Worm (Caenorhabditis elegans) whole organism, L4/young adult: Measurements from ENCODE around the gene Y39A1A.2.
A peak's percentile ranks its signal among the peaks of the same experiment; 100 is the strongest.

Experiments
- W03F9.2 ChIP-seq: fragments of 150-350 bp; optimal IDR thresholded peaks from 2 replicates; lab custom pipeline; 2014; ENCODE audit warnings: missing biosample characterization, missing genetic modification characterization
- dao-5 ChIP-seq: sonication (generic microtip); optimal IDR thresholded peaks from 2 replicates; lab custom pipeline; 2016; ENCODE audit warnings: missing genotype, missing genetic modification characterization, moderate library complexity, missing compliant biosample characterization
- him-1 ChIP-seq: sonication (generic microtip); optimal IDR thresholded peaks from 2 replicates; lab custom pipeline; 2016; ENCODE audit warnings: missing genotype, missing genetic modification reagents, missing genetic modification characterization, missing compliant biosample characterization

Y39A1A.2 gene

DNA sequence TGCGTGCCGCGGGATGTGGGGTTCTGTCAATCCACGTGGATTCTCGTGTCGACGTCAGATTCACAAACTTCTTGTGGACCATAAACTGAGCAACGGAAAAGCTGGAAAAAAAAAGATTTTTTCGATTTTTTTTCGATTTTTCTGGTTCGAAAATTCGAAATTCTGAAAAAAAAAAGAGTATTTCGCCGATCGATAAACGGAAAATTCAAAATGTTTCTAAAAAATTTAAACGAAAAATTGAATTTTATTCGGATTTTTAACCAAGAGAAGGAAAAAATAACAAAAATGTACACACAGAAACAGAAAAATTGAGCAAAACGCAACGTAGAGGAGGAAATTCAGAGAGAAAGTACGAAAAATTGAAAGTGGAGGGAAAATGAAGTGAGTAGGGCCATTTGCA lies 7.0 kb downstream of the Y39A1A.2 start, which contains the start of gene Y39A1A.3:
Gene Y39A1A.3 (minus strand): TSS at position 101 of the 400 bp plus-strand sequence.
- no peak for TF ChIP-seq him-1 (tag; lab: Kevin White, UChicago)
- TF ChIP-seq W03F9.2 (tag; lab: Kevin White, UChicago), result no peak
- no peak for TF ChIP-seq dao-5

DNA sequence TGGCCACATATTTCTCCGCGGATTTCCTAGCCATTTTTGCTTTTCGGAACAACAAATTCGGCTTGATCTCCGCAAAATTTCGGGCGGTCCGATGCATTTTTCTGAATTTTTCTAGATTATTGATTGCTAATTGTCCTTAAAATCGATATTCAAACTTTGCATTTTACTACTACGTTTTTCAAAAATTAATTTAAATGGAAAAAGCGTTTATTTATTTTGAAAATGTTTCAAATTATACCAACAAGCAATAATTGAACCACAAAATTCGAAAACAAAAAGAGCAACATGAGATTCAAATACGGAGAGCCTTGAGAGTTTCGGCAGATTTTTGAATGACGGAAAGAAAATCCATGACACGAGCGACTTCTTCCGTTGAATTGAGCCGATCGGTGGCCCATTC lies 8.3 kb downstream of the Y39A1A.2 start, which contains the start of gene Y45F3A.9:
Gene Y45F3A.9 (minus strand): TSS at position 101 of the 400 bp plus-strand sequence.
- TF ChIP-seq him-1 (tag; lab: Kevin White, UChicago), result no peak
- no peak for TF ChIP-seq dao-5
- TF ChIP-seq W03F9.2 (tag; lab: Kevin White, UChicago), result no peak

DNA sequence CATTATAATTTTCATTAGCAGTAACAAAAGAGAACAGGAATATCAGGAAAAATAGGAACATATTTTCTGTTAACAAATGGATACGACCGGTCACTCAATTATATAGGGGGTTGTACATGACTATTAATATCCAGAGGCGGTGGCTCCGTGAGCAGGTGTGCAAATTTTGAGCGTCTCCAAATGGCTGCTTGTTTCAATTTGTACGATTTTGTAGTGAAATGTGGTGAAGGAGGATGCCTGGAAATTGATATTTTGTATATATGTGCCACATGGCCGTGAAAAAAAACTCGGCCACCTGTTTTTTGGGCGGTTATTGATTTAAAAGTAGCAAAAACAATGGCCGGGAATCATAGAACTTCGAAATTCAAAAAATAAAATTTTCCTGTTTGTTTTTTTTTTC lies 10.6 kb downstream of the Y39A1A.2 start, which contains the start of gene Y45F3A.8:
Gene Y45F3A.8 (minus strand): TSS at position 101 of the 400 bp plus-strand sequence.
- TF ChIP-seq dao-5 (no peak), W03F9.2 (tag; lab: Kevin White, UChicago) (no peak), him-1 (tag; lab: Kevin White, UChicago) (no peak)

DNA sequence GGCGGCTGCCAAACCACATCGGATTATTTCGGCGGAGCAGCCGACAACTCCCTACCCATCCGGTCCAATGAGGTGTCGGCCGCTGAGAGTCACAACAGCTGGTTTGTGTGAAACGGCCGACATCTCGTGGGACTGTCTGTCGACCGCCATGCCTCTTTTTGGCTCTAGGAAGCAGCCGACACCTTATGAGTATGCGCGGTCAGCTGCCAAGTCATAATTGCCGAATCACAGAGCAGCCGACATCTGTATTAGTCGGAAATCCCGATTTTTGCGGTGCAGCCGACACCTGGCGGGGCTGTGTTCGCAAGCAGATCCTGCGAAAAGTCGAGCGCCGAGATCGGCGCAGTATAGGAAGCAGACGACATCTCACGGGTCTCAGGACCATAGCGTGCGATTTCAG lies 11.3 kb downstream of the Y39A1A.2 start:
- TF ChIP-seq W03F9.2 (tag; lab: Kevin White, UChicago) (no peak), dao-5 (no peak), him-1 (tag; lab: Kevin White, UChicago) (no peak)

DNA sequence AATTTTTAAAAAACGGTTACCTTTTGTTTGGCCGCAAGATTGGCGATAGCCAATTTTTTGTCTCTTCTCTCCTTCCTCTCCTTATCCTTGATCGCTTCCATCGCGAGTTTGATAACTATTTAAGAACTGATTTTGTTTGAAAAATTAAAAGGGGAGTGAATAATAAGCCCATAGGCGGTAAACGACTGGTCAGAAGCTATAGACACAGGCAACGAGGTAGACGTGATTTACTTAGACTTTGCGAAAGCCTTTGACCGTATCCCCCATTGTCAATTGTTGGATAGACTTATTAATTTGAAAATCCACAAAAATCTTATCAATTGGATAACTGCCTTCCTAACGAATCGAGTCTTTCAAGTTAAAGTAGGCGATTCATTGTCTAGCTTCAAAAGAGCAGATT lies 17.1 kb downstream of the Y39A1A.2 start, which contains the start of gene Y45F3A.5:
Gene Y45F3A.5 (minus strand): TSS at position 101 of the 400 bp plus-strand sequence.
- no peak for TF ChIP-seq him-1 (tag; lab: Kevin White, UChicago)
- TF ChIP-seq dao-5, result no peak
- no peak for TF ChIP-seq W03F9.2 (tag; lab: Kevin White, UChicago)

DNA sequence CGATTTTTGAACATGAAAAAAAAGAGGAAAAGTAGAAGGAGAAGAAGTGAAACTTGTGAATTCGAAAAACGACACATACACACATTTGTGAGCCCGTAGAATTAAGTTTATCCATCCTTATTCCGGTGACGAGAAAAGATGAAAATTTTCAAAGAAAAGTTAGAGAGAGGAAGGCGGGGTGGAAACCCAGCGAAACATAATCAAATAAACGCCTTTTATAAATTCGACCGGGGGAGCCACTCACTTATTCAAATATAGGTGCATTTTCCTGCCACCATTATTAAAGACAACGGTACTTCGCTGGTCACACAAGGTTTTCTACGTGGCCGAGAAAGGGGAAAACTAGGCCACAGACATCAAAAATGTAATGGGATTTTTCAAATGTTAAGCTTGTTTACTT lies 19.9 kb downstream of the Y39A1A.2 start:
- no peak for TF ChIP-seq him-1 (tag; lab: Kevin White, UChicago)
- TF ChIP-seq dao-5, result no peak
- no peak for TF ChIP-seq W03F9.2 (tag; lab: Kevin White, UChicago)

DNA sequence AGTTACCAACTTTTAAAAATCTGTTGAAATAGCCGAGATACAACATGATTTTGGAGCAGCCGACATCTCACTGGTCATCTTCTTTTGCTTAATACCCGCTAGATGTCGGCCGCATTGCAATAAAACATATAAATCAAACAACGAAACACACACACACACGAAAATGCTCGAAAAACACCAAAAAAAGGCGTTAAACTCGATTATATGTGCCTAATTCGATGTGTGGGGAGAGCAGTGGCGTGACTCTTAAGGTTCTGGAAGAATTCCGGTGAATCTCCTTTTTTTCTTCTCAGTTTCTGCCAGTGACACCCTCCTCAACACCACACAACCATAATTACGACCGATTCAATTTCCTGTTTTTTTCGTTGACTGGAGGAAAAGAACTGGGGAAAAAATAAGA lies 23.2 kb downstream of the Y39A1A.2 start:
- TF ChIP-seq dao-5, result no peak
- TF ChIP-seq W03F9.2 (tag; lab: Kevin White, UChicago), result no peak
- TF ChIP-seq him-1 (tag; lab: Kevin White, UChicago), result no peak

DNA sequence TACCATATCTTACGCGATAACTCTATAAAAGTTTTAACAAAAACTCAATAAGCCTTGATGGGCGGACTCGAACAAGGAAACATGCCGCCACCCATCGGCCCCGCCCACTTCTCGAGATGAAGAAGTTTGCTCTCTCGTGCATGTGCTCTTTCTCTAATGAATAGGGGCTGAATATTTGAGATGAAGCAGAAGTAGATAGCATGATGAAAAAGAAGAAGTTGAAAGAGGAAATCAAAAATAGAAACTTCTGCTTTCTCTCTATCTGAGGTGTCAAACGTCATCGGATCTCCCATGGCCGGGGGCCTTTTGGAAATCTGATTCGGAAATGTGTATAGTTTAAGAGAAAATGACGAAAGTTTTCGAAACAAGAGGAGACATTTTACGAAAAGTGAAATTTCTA lies 24.5 kb downstream of the Y39A1A.2 start:
- TF ChIP-seq W03F9.2 (tag; lab: Kevin White, UChicago) (no peak), dao-5 (no peak)

DNA sequence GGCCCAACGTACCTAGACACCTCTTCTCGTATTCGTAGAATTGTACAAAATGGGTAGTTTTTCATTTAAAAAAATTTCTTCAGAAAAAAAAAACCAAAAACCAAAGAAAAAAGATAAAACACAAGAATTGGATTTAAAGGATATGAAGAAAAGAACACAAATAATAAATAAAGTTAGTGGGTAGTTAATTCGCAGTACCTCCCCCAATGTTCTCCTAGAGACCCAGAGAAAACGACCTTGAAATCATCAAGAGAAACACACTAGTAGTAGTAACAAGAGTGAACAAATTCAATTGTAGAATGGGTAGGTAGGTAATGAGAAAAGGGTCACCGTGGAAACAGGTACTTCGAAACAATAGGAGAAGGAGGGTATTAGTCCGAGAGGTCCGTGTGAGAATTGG lies 25.6 kb downstream of the Y39A1A.2 start:
- TF ChIP-seq W03F9.2 (tag; lab: Kevin White, UChicago), result no peak
- TF ChIP-seq him-1 (tag; lab: Kevin White, UChicago), result no peak
- TF ChIP-seq dao-5, result no peak

DNA sequence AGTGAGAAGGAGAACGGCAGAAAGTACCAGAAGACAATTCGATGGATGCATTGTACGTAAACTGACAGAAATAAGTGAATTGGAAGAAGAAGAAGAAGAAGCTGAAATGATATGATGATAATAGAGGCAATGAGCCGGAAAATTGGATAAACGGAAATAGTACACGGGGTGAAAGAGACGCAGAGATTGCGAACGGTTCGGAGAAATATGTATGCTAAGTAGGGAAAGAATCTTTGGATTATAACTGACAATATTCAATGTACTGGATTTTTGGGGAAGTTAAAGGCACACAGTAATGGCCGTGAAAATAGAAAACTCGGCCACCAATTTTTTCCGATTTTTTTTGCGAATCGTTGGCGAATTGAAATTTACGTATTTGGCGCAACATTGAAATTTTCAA lies 28.0 kb downstream of the Y39A1A.2 start, which contains the start of gene Y45F3A.4:
Gene Y45F3A.4 (minus strand): TSS at position 101 of the 400 bp plus-strand sequence.
- no peak for TF ChIP-seq W03F9.2 (tag; lab: Kevin White, UChicago)
- TF ChIP-seq dao-5, result no peak
- no peak for TF ChIP-seq him-1 (tag; lab: Kevin White, UChicago)

DNA sequence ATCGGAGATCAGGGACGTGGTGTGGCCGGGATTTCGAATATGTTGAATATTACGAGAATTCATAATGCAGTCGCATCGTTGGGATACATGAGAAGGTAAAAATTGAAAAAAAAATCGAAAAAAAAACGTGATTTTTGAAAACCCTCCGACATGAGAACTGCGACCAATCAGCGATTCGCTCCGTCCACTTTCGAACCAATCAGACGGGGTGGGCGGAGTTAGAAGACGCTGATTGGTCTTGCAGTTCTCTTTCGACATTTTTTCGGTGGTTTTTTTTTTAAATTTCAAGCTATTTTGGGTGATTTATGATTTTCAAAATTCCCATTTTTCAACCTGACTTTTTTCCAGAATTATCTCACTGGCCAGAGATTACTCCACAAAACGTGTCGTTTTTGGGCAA lies 34.1 kb downstream of the Y39A1A.2 start:
- TF ChIP-seq dao-5 (no peak), him-1 (tag; lab: Kevin White, UChicago) (no peak), W03F9.2 (tag; lab: Kevin White, UChicago) (no peak)

DNA sequence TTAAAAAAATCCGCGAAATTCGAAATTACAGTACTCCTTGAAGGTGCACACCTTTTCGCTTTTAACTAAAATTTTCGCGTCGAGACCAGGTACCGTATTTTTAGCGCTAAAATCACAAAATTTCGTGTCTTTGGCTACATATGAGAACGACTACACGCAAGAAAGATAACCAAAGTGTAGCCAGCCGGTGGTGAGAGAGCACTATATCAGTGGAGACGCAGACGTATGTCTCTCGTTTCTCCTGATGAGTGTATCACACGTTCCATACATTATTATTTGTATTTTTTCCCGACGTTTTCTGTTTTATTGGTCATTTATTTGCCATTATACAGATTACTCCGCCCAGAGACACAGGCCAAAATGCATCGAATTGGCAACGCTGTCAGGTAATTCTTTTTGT lies 37.4 kb downstream of the Y39A1A.2 start, which contains the start of gene acdh-11:
Gene acdh-11 (plus strand): TSS at position 333 of the 400 bp plus-strand sequence.
- TF ChIP-seq him-1 (tag; lab: Kevin White, UChicago) (no peak), dao-5 (no peak), W03F9.2 (tag; lab: Kevin White, UChicago) (no peak)

DNA sequence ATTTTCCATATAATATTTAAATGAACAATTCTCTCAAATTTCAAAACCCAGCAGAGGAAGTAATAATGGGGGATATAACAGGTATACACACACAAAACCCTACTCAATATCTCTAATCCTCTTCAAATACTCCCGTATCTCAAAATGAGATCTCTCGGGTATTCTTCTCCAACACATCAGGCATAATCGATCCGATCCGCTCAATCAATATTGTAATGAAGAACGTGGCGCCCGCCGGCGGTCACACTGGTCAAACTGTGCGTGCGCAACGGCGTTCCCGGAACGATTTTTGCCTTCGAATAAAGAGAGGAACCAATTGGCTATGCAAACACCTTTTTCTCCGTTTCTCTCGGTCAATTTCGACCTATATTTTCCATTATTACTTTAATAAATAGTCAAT lies 40.8 kb downstream of the Y39A1A.2 start:
- TF ChIP-seq dao-5, result no peak
- TF ChIP-seq W03F9.2 (tag; lab: Kevin White, UChicago), result no peak
- TF ChIP-seq him-1 (tag; lab: Kevin White, UChicago), result no peak

DNA sequence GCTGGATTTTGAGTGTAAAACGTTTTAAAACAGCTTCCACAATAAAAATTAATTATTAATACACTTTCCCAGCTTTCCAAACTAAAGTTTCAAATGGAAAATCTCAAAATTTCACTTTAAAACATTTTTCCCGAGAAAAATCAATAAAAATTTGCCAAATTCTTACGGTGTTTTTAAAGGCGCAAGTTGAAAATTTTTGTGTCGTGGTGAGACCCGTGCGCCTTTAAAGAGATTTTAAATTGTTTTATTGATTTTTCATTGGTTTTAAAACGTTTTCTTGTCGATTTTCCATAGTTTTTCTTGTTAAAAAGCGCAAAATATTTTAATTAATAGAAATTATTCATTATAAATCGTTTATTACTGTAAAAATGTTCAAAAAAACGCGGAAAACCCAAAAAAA lies 41.5 kb downstream of the Y39A1A.2 start, which contains the start of gene Y45F3A.1:
Gene Y45F3A.1 (minus strand): TSS at position 12 of the 400 bp plus-strand sequence.
- TF ChIP-seq W03F9.2 (tag; lab: Kevin White, UChicago), result peak; percentile 25
- TF ChIP-seq him-1 (tag; lab: Kevin White, UChicago), result no peak
- no peak for TF ChIP-seq dao-5

DNA sequence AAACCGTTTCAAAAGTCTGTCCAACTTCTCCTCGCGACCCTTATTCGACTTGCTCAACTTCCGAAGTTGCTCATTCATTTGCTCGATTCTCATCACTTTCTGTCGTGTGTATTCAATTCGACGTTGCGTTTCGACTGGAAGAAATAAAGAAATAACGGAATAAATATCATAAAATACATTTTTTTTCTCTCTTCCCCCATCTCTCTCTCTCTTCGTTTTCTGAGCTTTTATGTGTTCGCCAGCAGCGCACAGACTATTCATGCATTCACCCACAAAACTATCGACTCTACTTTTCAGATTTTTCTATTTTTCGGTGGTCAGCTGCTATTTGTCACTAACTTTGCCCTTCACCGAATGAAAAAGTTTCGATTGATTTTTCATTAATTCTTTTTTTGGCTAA lies 43.1 kb downstream of the Y39A1A.2 start, which contains the start of gene rab-30:
Gene rab-30 (plus strand): TSS at position 301 of the 400 bp plus-strand sequence.
- TF ChIP-seq W03F9.2 (tag; lab: Kevin White, UChicago) (no peak), dao-5 (no peak), him-1 (tag; lab: Kevin White, UChicago) (no peak)
